Worm (Caenorhabditis elegans) whole organism, young adult: ENCODE data around the gene nlp-48.
A peak's percentile ranks its signal among the peaks of the same experiment; 100 is the strongest.

Experiments
- F23B12.7 ChIP-seq: sonication (generic microtip); optimal IDR thresholded peaks from 2 replicates; lab custom pipeline; 2017; ENCODE audit warnings: missing genetic modification characterization, mild to moderate bottlenecking, missing compliant biosample characterization, antibody characterized with exemption, moderate library complexity; ENCODE audit not compliant: insufficient read depth
- F55B11.4 ChIP-seq: sonication (generic microtip); optimal IDR thresholded peaks from 2 replicates; lab custom pipeline; 2016; ENCODE audit warnings: missing compliant biosample characterization, missing genetic modification characterization, borderline replicate concordance; ENCODE audit not compliant: insufficient read depth
- F57A8.1 ChIP-seq: fragments of 200-800 bp; sonication (Bioruptor generic); optimal IDR thresholded peaks from 2 replicates; lab custom pipeline; 2018; ENCODE audit warnings: mild to moderate bottlenecking, missing genetic modification characterization, moderate library complexity, missing compliant biosample characterization
- K12H6.12 ChIP-seq: fragments of 200-800 bp; sonication (Bioruptor generic); optimal IDR thresholded peaks from 2 replicates; lab custom pipeline; 2018; ENCODE audit warnings: mild to moderate bottlenecking, missing genetic modification characterization, missing compliant biosample characterization
- Y53F4B.3 ChIP-seq: fragments of 200-800 bp; sonication (Bioruptor generic); IDR thresholded peaks from 2 replicates; pipeline ENCODE4 v1.3.6; 2022; ENCODE audit warnings: missing genetic modification reagents, missing genetic modification characterization, missing compliant biosample characterization
- Y79H2A.3 ChIP-seq: fragments of 200-800 bp; sonication (Bioruptor generic); conservative IDR thresholded peaks from 2 replicates; pipeline ENCODE4 v1.3.6; 2022; ENCODE audit warnings: missing genetic modification reagents, missing genetic modification characterization, missing compliant biosample characterization
- ZK185.1 ChIP-seq: sonication (generic microtip); optimal IDR thresholded peaks from 2 replicates; lab custom pipeline; 2016; ENCODE audit warnings: mild to moderate bottlenecking, missing genetic modification characterization, missing compliant biosample characterization; ENCODE audit not compliant: poor library complexity, severe bottlenecking
- aptf-2 ChIP-seq: fragments of 200-800 bp; sonication (Bioruptor generic); conservative IDR thresholded peaks from 2 replicates; pipeline ENCODE4 v1.3.6; 2022; ENCODE audit warnings: missing genetic modification reagents, missing genetic modification characterization, missing compliant biosample characterization
- aptf-3 ChIP-seq: fragments of 200-800 bp; sonication (Bioruptor generic); IDR thresholded peaks from 2 replicates; pipeline ENCODE4 v1.3.6; 2022; ENCODE audit warnings: missing genetic modification characterization, missing compliant biosample characterization
- atf-7 ChIP-seq: sonication (generic microtip); optimal IDR thresholded peaks from 2 replicates; lab custom pipeline; 2017; ENCODE audit warnings: mild to moderate bottlenecking, missing genetic modification characterization, missing compliant biosample characterization
- bed-1 ChIP-seq: fragments of 200-800 bp; sonication (Bioruptor generic); IDR thresholded peaks from 2 replicates; pipeline ENCODE4 v1.3.6; 2022; ENCODE audit warnings: missing genetic modification reagents, missing genetic modification characterization, missing compliant biosample characterization
- cebp-2 ChIP-seq: fragments of 200-800 bp; sonication (Bioruptor generic); IDR thresholded peaks from 2 replicates; pipeline ENCODE4 v1.3.6; 2022; ENCODE audit warnings: missing genetic modification characterization, missing compliant biosample characterization
- ceh-27 ChIP-seq: fragments of 200-800 bp; sonication (Bioruptor generic); optimal IDR thresholded peaks from 2 replicates; lab custom pipeline; 2018; ENCODE audit warnings: mild to moderate bottlenecking, missing genetic modification characterization, moderate library complexity, missing compliant biosample characterization
- ceh-58 ChIP-seq: fragments of 200-800 bp; sonication (Bioruptor generic); IDR thresholded peaks from 2 replicates; pipeline ENCODE4 v1.3.6; 2022; ENCODE audit warnings: missing genetic modification characterization, missing compliant biosample characterization
- die-1 ChIP-seq: sonication (generic microtip); optimal IDR thresholded peaks from 2 replicates; lab custom pipeline; 2016; ENCODE audit warnings: missing genotype, mild to moderate bottlenecking, missing genetic modification characterization, missing compliant biosample characterization
- dpl-1 ChIP-seq: fragments of 150-350 bp; optimal IDR thresholded peaks from 2 replicates; lab custom pipeline; 2014; ENCODE audit warnings: missing biosample characterization, missing genetic modification reagents, missing genetic modification characterization
- egl-18 ChIP-seq: fragments of 200-800 bp; sonication (Bioruptor generic); IDR thresholded peaks from 2 replicates; pipeline ENCODE4 v1.3.6; 2022; ENCODE audit warnings: missing genetic modification reagents, missing genetic modification characterization, missing compliant biosample characterization
- ekl-4 ChIP-seq: fragments of 200-800 bp; sonication (Bioruptor generic); IDR thresholded peaks from 2 replicates; pipeline ENCODE4 v1.3.6; 2022; ENCODE audit warnings: missing genetic modification reagents, missing genetic modification characterization, missing compliant biosample characterization
- fkh-3 ChIP-seq: sonication (generic microtip); optimal IDR thresholded peaks from 2 replicates; lab custom pipeline; 2016; ENCODE audit warnings: mild to moderate bottlenecking, missing genetic modification characterization, missing compliant biosample characterization
- lin-35 ChIP-seq, 3 experiments: fragments of 150-350 bp in 2 of 3; sonication (generic microtip) in 1 of 3; optimal IDR thresholded peaks; 2 replicates each; lab custom pipeline; 2014 to 2018; ENCODE audit warnings: missing biosample characterization in 3 of 3, missing genetic modification characterization in 3 of 3, missing genetic modification reagents in 3 of 3
- lin-54 ChIP-seq: fragments of 200-800 bp; sonication (Bioruptor generic); optimal IDR thresholded peaks from 2 replicates; lab custom pipeline; 2018; ENCODE audit warnings: mild to moderate bottlenecking, missing genetic modification characterization, missing compliant biosample characterization
- lir-1 ChIP-seq: fragments of 200-800 bp; sonication (Bioruptor generic); conservative IDR thresholded peaks from 2 replicates; pipeline ENCODE4 v1.3.6; 2022; ENCODE audit warnings: missing genetic modification reagents, missing genetic modification characterization, missing compliant biosample characterization
- nfya-1 ChIP-seq: sonication (generic microtip); optimal IDR thresholded peaks from 2 replicates; lab custom pipeline; 2017; ENCODE audit warnings: antibody characterized with exemption, missing compliant biosample characterization, missing genetic modification characterization, borderline replicate concordance; ENCODE audit not compliant: insufficient read depth
- nhr-120 ChIP-seq: fragments of 200-800 bp; sonication (Bioruptor generic); IDR thresholded peaks from 2 replicates; pipeline ENCODE4 v1.3.6; 2022; ENCODE audit warnings: missing genetic modification characterization, missing compliant biosample characterization
- nhr-179 ChIP-seq: sonication (generic microtip); optimal IDR thresholded peaks from 2 replicates; lab custom pipeline; 2016; ENCODE audit warnings: mild to moderate bottlenecking, missing genetic modification characterization, missing compliant biosample characterization
- nhr-27 ChIP-seq: fragments of 200-800 bp; sonication (Bioruptor generic); optimal IDR thresholded peaks from 2 replicates; lab custom pipeline; 2018; ENCODE audit warnings: mild to moderate bottlenecking, missing genetic modification characterization, moderate library complexity, missing compliant biosample characterization
- nhr-90 ChIP-seq: sonication (generic microtip); optimal IDR thresholded peaks from 2 replicates; lab custom pipeline; 2016; ENCODE audit warnings: missing genotype, mild to moderate bottlenecking, missing genetic modification characterization, missing compliant biosample characterization
- rec-8 ChIP-seq, 2 experiments: sonication (generic microtip); optimal IDR thresholded peaks; 2 replicates each; lab custom pipeline; 2016; ENCODE audit warnings: mild to moderate bottlenecking in 2 of 2, missing genetic modification characterization in 2 of 2, missing genetic modification reagents in 2 of 2, missing genotype in 2 of 2, missing biosample characterization in 1 of 2, missing compliant biosample characterization in 1 of 2, moderate library complexity in 1 of 2
- rpc-1 ChIP-seq, 2 experiments: fragments of 150-350 bp in 1 of 2; sonication (generic microtip) in 1 of 2; optimal IDR thresholded peaks; 2 replicates each; lab custom pipeline; 2014 to 2018; ENCODE audit warnings: missing biosample characterization in 1 of 2, missing genetic modification characterization in 1 of 2, missing genetic modification reagents in 1 of 2, missing genotype in 1 of 2
- somi-1 ChIP-seq: fragments of 200-800 bp; sonication (Bioruptor generic); optimal IDR thresholded peaks from 2 replicates; lab custom pipeline; 2018; ENCODE audit warnings: mild to moderate bottlenecking, missing genetic modification characterization, missing compliant biosample characterization
- sptf-2 ChIP-seq: fragments of 200-800 bp; sonication (Bioruptor generic); optimal IDR thresholded peaks from 2 replicates; lab custom pipeline; 2018; ENCODE audit warnings: mild to moderate bottlenecking, missing genetic modification characterization, missing compliant biosample characterization
- tbp1 ChIP-seq: fragments of 200-800 bp; sonication (Bioruptor generic); optimal IDR thresholded peaks from 2 replicates; lab custom pipeline; 2018; ENCODE audit warnings: mild to moderate bottlenecking, missing genetic modification characterization, missing compliant biosample characterization
- ztf-26 ChIP-seq: sonication (generic microtip); optimal IDR thresholded peaks from 2 replicates; lab custom pipeline; 2017; ENCODE audit warnings: missing genetic modification characterization, missing compliant biosample characterization
- ztf-28 ChIP-seq: fragments of 200-800 bp; sonication (Bioruptor generic); IDR thresholded peaks from 2 replicates; pipeline ENCODE4 v1.3.6; 2022; ENCODE audit warnings: missing genetic modification reagents, missing genetic modification characterization, missing compliant biosample characterization
- ztf-3 ChIP-seq: fragments of 200-800 bp; sonication (Bioruptor generic); optimal IDR thresholded peaks from 2 replicates; lab custom pipeline; 2018; ENCODE audit warnings: mild to moderate bottlenecking, missing genetic modification characterization, missing compliant biosample characterization

Gene nlp-48

DNA sequence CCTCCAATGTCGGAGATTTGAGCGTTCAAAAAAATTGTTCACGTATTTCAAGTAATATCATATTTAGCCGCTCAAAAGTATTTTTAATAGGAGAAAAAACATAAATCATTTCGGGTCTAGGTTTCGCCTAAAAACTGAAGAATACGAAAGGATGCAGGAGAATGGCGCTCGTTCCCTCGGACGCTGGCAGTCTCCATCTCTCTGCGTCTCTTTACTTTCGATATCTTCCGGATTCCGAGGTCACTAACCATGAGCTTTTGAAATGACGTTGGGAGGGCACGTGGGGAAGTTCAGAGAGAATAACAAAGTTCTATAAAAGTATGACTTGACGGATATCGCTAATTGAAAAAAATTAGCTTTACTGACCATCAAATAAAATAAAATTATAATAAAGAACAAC lies 10.0 kb downstream of the nlp-48 start (continued):
- no peak for TF ChIP-seq egl-18 (GFP tag; lab: Robert Waterston, UW)
- no peak for TF ChIP-seq cebp-2 (GFP tag; lab: Robert Waterston, UW)
- TF ChIP-seq Y53F4B.3 (GFP tag; lab: Robert Waterston, UW), result no peak
- TF ChIP-seq K12H6.12 (tag; lab: Kevin White, UChicago), result no peak
- TF ChIP-seq nhr-90 (tag; lab: Kevin White, UChicago), result no peak
- TF ChIP-seq ztf-26, result no peak
- no peak for TF ChIP-seq die-1
- no peak for TF ChIP-seq nhr-120 (GFP tag; lab: Robert Waterston, UW)
- no peak for TF ChIP-seq nhr-179
- TF ChIP-seq aptf-3 (GFP tag; lab: Robert Waterston, UW), result no peak
- no peak for TF ChIP-seq F57A8.1 (GFP tag; lab: Kevin White, UChicago)
- no peak for TF ChIP-seq lir-1 (GFP tag; lab: Robert Waterston, UW)
- TF ChIP-seq rec-8 (tag; optimal IDR thresholded peaks at IDR 0.05; lab: Kevin White, UChicago), result no peak
- no peak; the same call in 1 of the 2 replicates for TF ChIP-seq Y79H2A.3 (GFP tag; lab: Robert Waterston, UW)
- peak; percentile 59 for TF ChIP-seq lin-54 (GFP tag; lab: Kevin White, UChicago)
- TF ChIP-seq rpc-1 (optimal IDR thresholded peaks at IDR 0.05; lab: Kevin White, UChicago), result no peak
- no peak for TF ChIP-seq rpc-1 (tag; optimal IDR thresholded peaks at IDR 0.05; lab: Kevin White, UChicago)
- TF ChIP-seq somi-1 (GFP tag; lab: Kevin White, UChicago), result no peak
- TF ChIP-seq atf-7 (tag; lab: Kevin White, UChicago), result no peak
- peak; percentile 12 for TF ChIP-seq tbp1 (GFP tag; lab: Kevin White, UChicago)

DNA sequence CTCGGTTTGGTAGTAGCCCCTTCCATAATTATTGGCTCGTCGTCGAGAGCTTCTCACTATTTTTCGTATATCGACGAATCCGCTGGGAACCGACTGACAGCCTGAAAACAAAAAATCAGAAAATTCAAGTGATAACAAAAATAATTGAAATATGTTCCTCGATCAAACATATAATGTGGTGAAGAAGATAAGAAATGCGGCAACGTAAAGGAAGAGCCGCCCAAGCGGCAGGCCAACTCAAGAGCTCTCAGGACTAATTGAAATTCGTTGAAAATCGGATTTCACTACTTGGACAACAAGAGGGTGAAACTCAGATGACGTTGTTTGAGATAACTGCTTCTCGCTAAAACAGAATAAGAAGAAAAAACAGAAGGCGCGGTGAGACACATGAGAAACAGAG lies 10.9 kb downstream of the nlp-48 start, which contains the start of gene slc-17.2:
slc-17.2 (minus strand) TSS at position 101 of the 400 bp plus-strand sequence.
- TF ChIP-seq ekl-4 (no peak), aptf-2 (0 out of 2 replicates have a peak, but pooled peaks have one; percentile 32)

ce11 chrIII:9385543-9385942 lies 15.4 kb downstream of the nlp-48 start, which contains the start of gene C38C10.3:
TSS of gene C38C10.3 (minus strand) at chrIII:9385643.
- TF ChIP-seq tbp1 (GFP tag; lab: Kevin White, UChicago), result no peak
- no peak for TF ChIP-seq ztf-26
- no peak for TF ChIP-seq ztf-3 (GFP tag; lab: Kevin White, UChicago)
- no peak for TF ChIP-seq die-1

ce11 chrIII:9383496-9383895 lies 17.4 kb downstream of the nlp-48 start, which contains the start of gene tkr-1:
TSS of gene tkr-1 (plus strand) at chrIII:9383796.
- TF ChIP-seq somi-1 (GFP tag; lab: Kevin White, UChicago), result no peak

DNA sequence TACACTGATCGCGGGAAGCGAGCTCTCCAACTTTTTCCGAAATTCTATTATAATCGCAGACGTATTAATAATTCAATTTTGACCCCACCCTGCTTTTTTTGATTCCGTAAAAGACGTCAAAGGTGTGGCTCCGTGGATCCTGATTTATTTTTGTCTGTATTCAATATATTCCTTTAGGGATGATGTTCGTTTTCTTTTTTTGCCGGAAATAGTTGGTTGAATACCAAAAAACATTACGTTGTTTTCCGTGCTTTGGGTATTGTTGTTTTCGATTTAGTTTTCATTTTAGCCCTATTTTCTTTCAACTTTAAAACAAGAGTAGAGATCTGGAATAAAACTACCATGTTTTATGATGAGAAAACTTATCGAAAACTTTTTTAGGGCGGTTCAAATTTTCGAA lies 24.2 kb downstream of the nlp-48 start:
- TF ChIP-seq fkh-3 (tag; lab: Kevin White, UChicago) (no peak), nhr-27 (no peak), ztf-28 (GFP tag; lab: Robert Waterston, UW) (no peak), lin-35 (GFP tag; optimal IDR thresholded peaks at IDR 0.05; lab: Kevin White, UChicago) (no peak), rpc-1 (optimal IDR thresholded peaks at IDR 0.05; lab: Kevin White, UChicago) (no peak), rpc-1 (tag; optimal IDR thresholded peaks at IDR 0.05; lab: Kevin White, UChicago) (no peak), ceh-27 (GFP tag; lab: Kevin White, UChicago) (no peak), die-1 (no peak)

DNA sequence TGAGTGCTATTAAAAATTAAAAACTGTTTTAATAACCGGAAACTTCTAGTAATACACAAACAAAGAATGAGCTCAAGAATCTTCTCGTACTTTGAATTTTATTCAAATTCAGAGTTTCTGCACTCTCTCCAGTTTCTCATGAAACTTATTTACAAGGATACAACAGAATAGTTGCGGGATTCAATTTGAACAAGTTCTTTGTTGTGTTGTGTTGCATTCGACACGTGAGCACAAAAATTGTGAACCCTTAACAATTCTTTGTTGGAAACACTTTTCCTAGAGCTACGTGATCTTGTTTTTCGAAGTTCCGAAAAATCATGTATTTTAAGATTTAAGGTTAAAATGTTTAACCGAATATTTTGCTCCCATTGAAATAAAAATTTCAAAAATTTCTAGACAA lies 27.2 kb downstream of the nlp-48 start:
- no peak for TF ChIP-seq nfya-1 (tag; lab: Kevin White, UChicago)
- no peak for TF ChIP-seq dpl-1 (GFP tag; lab: Kevin White, UChicago)
- TF ChIP-seq ZK185.1 (tag; lab: Kevin White, UChicago), result no peak
- no peak for TF ChIP-seq bed-1 (GFP tag; lab: Robert Waterston, UW)
- TF ChIP-seq fkh-3 (tag; lab: Kevin White, UChicago), result no peak
- TF ChIP-seq sptf-2 (GFP tag; lab: Kevin White, UChicago), result no peak
- TF ChIP-seq ceh-58, result no peak
- no peak for TF ChIP-seq F55B11.4 (tag; lab: Kevin White, UChicago)
- TF ChIP-seq F23B12.7 (tag; lab: Kevin White, UChicago), result no peak
- TF ChIP-seq, all 124 proteins: peak for 0
